Fruit fly (Drosophila melanogaster): ENCODE data around the gene Doc3.
A peak's percentile ranks its signal among the peaks of the same experiment; 100 is the strongest.

DNA sequence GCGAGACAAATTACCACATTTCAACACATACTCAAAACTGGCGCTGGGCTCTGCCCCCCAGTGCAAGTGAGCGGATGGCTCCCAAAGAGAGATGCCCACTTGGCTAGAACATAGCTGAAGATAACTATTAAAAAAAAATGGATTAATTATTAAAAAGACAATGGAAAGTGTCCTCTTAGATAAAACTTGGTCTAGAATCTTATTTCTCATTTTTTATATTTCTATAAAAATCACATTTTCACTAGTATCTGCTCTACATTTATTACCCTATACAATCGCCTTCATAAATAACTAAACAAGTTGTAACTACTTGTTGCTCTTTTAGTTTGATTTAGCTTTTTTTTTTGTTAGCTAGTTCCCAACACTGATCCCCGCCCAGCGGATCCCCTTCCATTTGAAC is 27.9 kb downstream of the Doc3 start:
- no peak for TF ChIP-seq D19B (GFP tag; optimal IDR thresholded peaks at IDR 0.05)
- no peak for TF ChIP-seq CG12299 (tag; optimal IDR thresholded peaks at IDR 0.05)
- no peak for TF ChIP-seq Vsx1 (GFP tag; optimal IDR thresholded peaks at IDR 0.05)
- no peak for TF ChIP-seq rib (GFP tag; IDR thresholded peaks at IDR 0.05)
- TF ChIP-seq Bgb (GFP tag; IDR thresholded peaks at IDR 0.05; ENCODE audit: partially characterized antibody), result no peak
- TF ChIP-seq Hmr (GFP tag; optimal IDR thresholded peaks at IDR 0.05), result no peak
- TF ChIP-seq Sox100B (GFP tag; optimal IDR thresholded peaks at IDR 0.05), result peak; percentile 29
- no peak for TF ChIP-seq fru (optimal IDR thresholded peaks at IDR 0.05)
- TF ChIP-seq danr (GFP tag; IDR thresholded peaks at IDR 0.05), result no peak
- no peak for TF ChIP-seq cwo (GFP tag; optimal IDR thresholded peaks at IDR 0.05)
- TF ChIP-seq CG10462 (GFP tag; optimal IDR thresholded peaks at IDR 0.05), result no peak
- no peak for TF ChIP-seq lov (optimal IDR thresholded peaks at IDR 0.05)
- TF ChIP-seq lov (GFP tag; IDR thresholded peaks at IDR 0.05), result no peak
- no peak for TF ChIP-seq CG6254 (GFP tag; optimal IDR thresholded peaks at IDR 0.05)

All from whole organism, embryonic.